Worm (Caenorhabditis elegans): ENCODE results near the gene C34F11.2.

DNA sequence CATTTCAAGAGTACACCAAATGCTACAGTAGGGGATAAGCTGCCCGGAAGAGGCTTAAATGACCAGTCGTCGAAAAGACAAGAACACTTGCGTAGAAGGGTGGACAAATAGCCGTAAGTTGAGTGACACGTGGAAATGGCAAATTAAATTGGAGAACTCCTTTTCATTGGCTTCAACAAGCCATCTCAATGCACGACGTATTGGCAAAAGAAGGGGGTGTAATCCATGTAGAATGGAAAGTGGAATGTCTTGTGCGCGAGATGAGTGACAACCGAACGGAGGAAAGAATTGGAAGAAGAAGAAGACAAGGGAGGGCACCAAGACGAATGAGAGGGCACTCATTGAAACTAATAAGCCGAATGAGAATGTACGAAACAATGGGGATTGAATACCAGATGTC lies 16.6 kb downstream of the C34F11.2 start:
- TF ChIP-seq egl-18 (GFP tag; IDR thresholded peaks at IDR 0.05) (no peak), pha-4 (tag; optimal IDR thresholded peaks at IDR 0.05) (no peak), unc-62 (GFP tag; optimal IDR thresholded peaks at IDR 0.05) (no peak), hmg-20 (GFP tag; IDR thresholded peaks at IDR 0.05) (no peak), Y79H2A.3 (GFP tag; conservative IDR thresholded peaks at IDR 0.05) (no peak), mcd-1 (GFP tag; IDR thresholded peaks at IDR 0.05) (no peak), zim-3 (tag; optimal IDR thresholded peaks at IDR 0.05) (no peak)
